Worm (Caenorhabditis elegans) whole organism, mixed stage, embryonic: ENCODE data around the gene sod-1.

ENCODE experiments used
- M03D4.4 ChIP-seq: sonication (generic microtip); optimal IDR thresholded peaks from 2 replicates; lab custom pipeline; 2017; ENCODE audit warnings: mild to moderate bottlenecking, missing genetic modification characterization, missing compliant biosample characterization
- bed-3 ChIP-seq: fragments of 200-800 bp; sonication (Bioruptor generic); optimal IDR thresholded peaks from 3 replicates; lab custom pipeline; 2018; ENCODE audit warnings: mild to moderate bottlenecking, missing genetic modification characterization, moderate library complexity, missing compliant biosample characterization
- blmp-1 ChIP-seq: fragments of 150-350 bp; optimal IDR thresholded peaks from 2 replicates; lab custom pipeline; 2014; ENCODE audit warnings: missing biosample characterization, missing genetic modification characterization
- ceh-39 ChIP-seq: fragments of 150-350 bp; optimal IDR thresholded peaks from 2 replicates; lab custom pipeline; 2014; ENCODE audit warnings: missing biosample characterization, missing genetic modification characterization
- ceh-43 ChIP-seq: fragments of 200-800 bp; sonication (Bioruptor generic); optimal IDR thresholded peaks from 2 replicates; lab custom pipeline; 2018; ENCODE audit warnings: mild to moderate bottlenecking, missing genetic modification characterization, moderate library complexity, missing compliant biosample characterization
- ceh-83 ChIP-seq: fragments of 200-800 bp; sonication (Bioruptor generic); optimal IDR thresholded peaks from 2 replicates; lab custom pipeline; 2018; ENCODE audit warnings: mild to moderate bottlenecking, missing genetic modification characterization, missing compliant biosample characterization
- ces-1 ChIP-seq: fragments of 150-350 bp; optimal IDR thresholded peaks from 2 replicates; lab custom pipeline; 2014; ENCODE audit warnings: missing biosample characterization, missing genetic modification reagents, missing genetic modification characterization
- cnd-1 ChIP-seq: fragments of 200-800 bp; sonication (Bioruptor generic); optimal IDR thresholded peaks from 2 replicates; lab custom pipeline; 2018; ENCODE audit warnings: mild to moderate bottlenecking, missing genetic modification characterization, missing compliant biosample characterization
- drap-1 ChIP-seq: fragments of 200-800 bp; sonication (Bioruptor generic); optimal IDR thresholded peaks from 3 replicates; lab custom pipeline; 2018; ENCODE audit warnings: mild to moderate bottlenecking, missing genetic modification characterization, missing compliant biosample characterization
- elt-1 ChIP-seq: sonication (generic microtip); optimal IDR thresholded peaks from 2 replicates; lab custom pipeline; 2017; ENCODE audit warnings: missing genetic modification characterization, mild to moderate bottlenecking, missing compliant biosample characterization, antibody characterized with exemption, moderate library complexity, borderline replicate concordance; ENCODE audit not compliant: insufficient read depth
- elt-3 ChIP-seq: fragments of 150-350 bp; optimal IDR thresholded peaks from 2 replicates; lab custom pipeline; 2014; ENCODE audit warnings: missing biosample characterization, missing genetic modification characterization
- flh-1 ChIP-seq: fragments of 200-800 bp; sonication (Bioruptor generic); optimal IDR thresholded peaks from 2 replicates; lab custom pipeline; 2018; ENCODE audit warnings: mild to moderate bottlenecking, missing genetic modification characterization, moderate library complexity, missing compliant biosample characterization
- ham-2 ChIP-seq: fragments of 200-800 bp; sonication (Bioruptor generic); optimal IDR thresholded peaks from 2 replicates; lab custom pipeline; 2018; ENCODE audit warnings: mild to moderate bottlenecking, missing genetic modification characterization, missing compliant biosample characterization
- hlh-1 ChIP-seq: fragments of 150-350 bp; optimal IDR thresholded peaks from 2 replicates; lab custom pipeline; 2014; ENCODE audit warnings: missing biosample characterization, missing genetic modification reagents, missing genetic modification characterization
- lin-13 ChIP-seq: fragments of 150-350 bp; optimal IDR thresholded peaks from 2 replicates; lab custom pipeline; 2014; ENCODE audit warnings: missing biosample characterization, missing genetic modification characterization
- lin-32 ChIP-seq: fragments of 200-800 bp; sonication (Bioruptor generic); optimal IDR thresholded peaks from 2 replicates; lab custom pipeline; 2018; ENCODE audit warnings: mild to moderate bottlenecking, missing genetic modification characterization, missing compliant biosample characterization
- lsy-2 ChIP-seq: fragments of 150-350 bp; optimal IDR thresholded peaks from 2 replicates; lab custom pipeline; 2014; ENCODE audit warnings: missing biosample characterization, missing genetic modification characterization
- mab-5 ChIP-seq: fragments of 150-350 bp; optimal IDR thresholded peaks from 2 replicates; lab custom pipeline; 2014; ENCODE audit warnings: missing biosample characterization, missing genetic modification characterization
- mep-1 ChIP-seq: fragments of 150-350 bp; optimal IDR thresholded peaks from 2 replicates; lab custom pipeline; 2017; ENCODE audit warnings: missing biosample characterization, missing genetic modification reagents, missing genetic modification characterization, inconsistent platforms
- mls-2 ChIP-seq: sonication (generic microtip); optimal IDR thresholded peaks from 2 replicates; lab custom pipeline; 2016; ENCODE audit warnings: mild to moderate bottlenecking, missing genetic modification characterization, moderate library complexity, missing compliant biosample characterization
- nhr-12 ChIP-seq: fragments of 150-350 bp; optimal IDR thresholded peaks from 2 replicates; lab custom pipeline; 2014; ENCODE audit warnings: missing biosample characterization, missing genetic modification characterization
- nhr-2 ChIP-seq: fragments of 150-350 bp; optimal IDR thresholded peaks from 2 replicates; lab custom pipeline; 2014; ENCODE audit warnings: missing biosample characterization, missing genetic modification characterization
- nhr-28 ChIP-seq: fragments of 150-350 bp; optimal IDR thresholded peaks from 2 replicates; lab custom pipeline; 2014; ENCODE audit warnings: missing biosample characterization, missing genetic modification characterization
- nhr-76 ChIP-seq: sonication (generic microtip); optimal IDR thresholded peaks from 2 replicates; lab custom pipeline; 2017; ENCODE audit warnings: missing biosample characterization, missing genetic modification characterization
- pha-4 ChIP-seq: fragments of 150-350 bp; optimal IDR thresholded peaks from 2 replicates; lab custom pipeline; 2018; ENCODE audit warnings: missing biosample characterization, missing genetic modification reagents, missing genetic modification characterization
- sem-2 ChIP-seq: fragments of 200-800 bp; sonication (Bioruptor generic); optimal IDR thresholded peaks from 2 replicates; lab custom pipeline; 2018; ENCODE audit warnings: mild to moderate bottlenecking, missing genetic modification characterization, missing compliant biosample characterization
- snpc-4 ChIP-seq: fragments of 150-350 bp; optimal IDR thresholded peaks from 2 replicates; lab custom pipeline; 2014; ENCODE audit warnings: missing biosample characterization, missing genetic modification characterization
- sptf-1 ChIP-seq: sonication (generic microtip); optimal IDR thresholded peaks from 2 replicates; lab custom pipeline; 2017; ENCODE audit warnings: mild to moderate bottlenecking, missing genetic modification characterization, moderate library complexity, missing compliant biosample characterization
- tbx-8 ChIP-seq: fragments of 200-800 bp; sonication (Bioruptor generic); optimal IDR thresholded peaks from 2 replicates; lab custom pipeline; 2018; ENCODE audit warnings: mild to moderate bottlenecking, missing genetic modification characterization, moderate library complexity, missing compliant biosample characterization
- unc-39 ChIP-seq: fragments of 150-350 bp; optimal IDR thresholded peaks from 2 replicates; lab custom pipeline; 2014; ENCODE audit warnings: missing biosample characterization, missing genetic modification characterization
- unc-62 ChIP-seq: fragments of 150-350 bp; optimal IDR thresholded peaks from 2 replicates; lab custom pipeline; 2014; ENCODE audit warnings: missing biosample characterization, missing genetic modification reagents, missing genetic modification characterization
- zip-8 ChIP-seq: fragments of 150-350 bp; optimal IDR thresholded peaks from 2 replicates; lab custom pipeline; 2014; ENCODE audit warnings: missing biosample characterization, missing genetic modification characterization
- ztf-11 ChIP-seq: fragments of 150-350 bp; optimal IDR thresholded peaks from 2 replicates; lab custom pipeline; 2014; ENCODE audit warnings: missing biosample characterization, missing genetic modification characterization

sod-1 gene

ce11 chrII:6968191-6968675 is 5.5 kb downstream of the sod-1 start (continued):
- peak; percentile 66 for TF ChIP-seq ham-2 (GFP tag; lab: Kevin White, UChicago)

- TF ChIP-seq drap-1 (no peak), ces-1 (GFP tag; lab: Kevin White, UChicago) (peak; percentile 42), elt-3 (tag; lab: Kevin White, UChicago) (no peak), lin-32 (GFP tag; lab: Kevin White, UChicago) (no peak), M03D4.4 (tag; lab: Kevin White, UChicago) (no peak), tbx-8 (GFP tag; lab: Kevin White, UChicago) (no peak), ceh-83 (GFP tag; lab: Kevin White, UChicago) (no peak), nhr-12 (tag; lab: Kevin White, UChicago) (no peak), ceh-43 (no peak), elt-1 (no peak), sem-2 (GFP tag; lab: Kevin White, UChicago) (no peak), lsy-2 (tag; lab: Kevin White, UChicago) (peak; percentile 60), zip-8 (tag; lab: Kevin White, UChicago) (no peak), cnd-1 (tag; lab: Kevin White, UChicago) (no peak), hlh-1 (tag; lab: Kevin White, UChicago) (no peak), snpc-4 (tag; lab: Kevin White, UChicago) (no peak), pha-4 (tag; lab: Kevin White, UChicago) (no peak), ceh-39 (peak; percentile 1), lin-13 (tag; lab: Kevin White, UChicago) (no peak), sptf-1 (no peak)
Measured at ce11 chrII:6967618-6968017, 6.1 kb downstream of the sod-1 start, which contains the start of gene eif-2Bgamma. eif-2Bgamma (minus strand) TSS chrII:6967648.

DNA sequence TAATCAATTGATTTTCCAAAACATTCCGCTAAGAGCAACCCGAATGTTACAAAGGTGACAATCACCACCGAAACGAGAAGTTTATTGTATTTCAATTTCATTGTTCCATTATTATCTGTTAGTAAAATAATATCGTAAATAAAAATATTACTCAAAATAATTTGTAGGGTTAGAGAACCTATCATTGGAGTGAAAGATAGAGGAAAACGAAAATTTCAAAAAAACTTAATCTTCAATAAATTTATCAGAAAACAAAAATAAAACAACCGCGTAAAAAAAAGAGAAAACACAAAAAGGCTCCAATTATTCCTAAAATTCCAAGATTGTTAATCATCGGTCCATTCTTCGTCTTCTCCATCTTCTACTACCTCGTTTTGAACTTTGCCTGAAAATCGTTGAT is 8.1 kb downstream of the sod-1 start, which contains the start of gene tra-2:
Gene tra-2, minus strand, starts transcription at position 101 of the 400 bp plus-strand sequence.
- no peak for TF ChIP-seq ceh-83 (GFP tag; lab: Kevin White, UChicago)
- no peak for TF ChIP-seq ham-2 (GFP tag; lab: Kevin White, UChicago)
- no peak for TF ChIP-seq blmp-1
- TF ChIP-seq ces-1 (GFP tag; lab: Kevin White, UChicago): no peak
- TF ChIP-seq nhr-76: no peak
- no peak for TF ChIP-seq tbx-8 (GFP tag; lab: Kevin White, UChicago)
- no peak for TF ChIP-seq M03D4.4 (tag; lab: Kevin White, UChicago)
- TF ChIP-seq bed-3 (GFP tag; lab: Kevin White, UChicago): no peak

ce11 chrII:6958136-6958535 is 15.6 kb downstream of the sod-1 start:
- TF ChIP-seq lin-32 (GFP tag; lab: Kevin White, UChicago) (no peak), mep-1 (no peak), lin-13 (tag; lab: Kevin White, UChicago) (no peak), unc-39 (tag; lab: Kevin White, UChicago) (no peak), sptf-1 (no peak), flh-1 (GFP tag; lab: Kevin White, UChicago) (no peak), ces-1 (GFP tag; lab: Kevin White, UChicago) (no peak), ceh-39 (no peak), tbx-8 (GFP tag; lab: Kevin White, UChicago) (no peak), mab-5 (no peak)

ce11 chrII:6955084-6955697 is 18.5 kb downstream of the sod-1 start:
- TF ChIP-seq nhr-28: no peak
- no peak for TF ChIP-seq mls-2 (tag; lab: Kevin White, UChicago)
- TF ChIP-seq unc-62 (GFP tag; lab: Kevin White, UChicago): no peak
- no peak for TF ChIP-seq ceh-39
- TF ChIP-seq blmp-1: no peak
- no peak for TF ChIP-seq sptf-1
- no peak for TF ChIP-seq ztf-11 (tag; lab: Kevin White, UChicago)
- TF ChIP-seq nhr-2 (tag; lab: Kevin White, UChicago): no peak
- TF ChIP-seq mep-1: no peak
- TF ChIP-seq lin-13 (tag; lab: Kevin White, UChicago): no peak
- TF ChIP-seq nhr-76: no peak
